Worm (Caenorhabditis elegans) whole organism, L4 larva: ENCODE results near the gene Y54G2A.28.

ENCODE experiments used
- F44E2.7 ChIP-seq: fragments of 200-800 bp; sonication (Bioruptor generic); IDR thresholded peaks from 2 replicates; pipeline ENCODE4 v2.1.2; 2022; ENCODE audit warnings: missing genetic modification characterization, missing compliant biosample characterization
- R02D3.7 ChIP-seq: fragments of 150-350 bp; sonication (generic microtip); optimal IDR thresholded peaks from 3 replicates; lab custom pipeline; 2014; ENCODE audit warnings: missing biosample characterization, missing genetic modification characterization
- T26A8.4 ChIP-seq: fragments of 200-800 bp; sonication (Bioruptor generic); IDR thresholded peaks from 2 replicates; pipeline ENCODE4 v1.3.6; 2022; ENCODE audit warnings: missing genetic modification characterization, missing compliant biosample characterization
- Y5F2A.4 ChIP-seq: fragments of 200-800 bp; sonication (Bioruptor generic); optimal IDR thresholded peaks from 2 replicates; lab custom pipeline; 2018; ENCODE audit warnings: mild to moderate bottlenecking, missing genetic modification characterization, missing compliant biosample characterization
- Y75B8A.6 ChIP-seq: fragments of 200-800 bp; sonication (Bioruptor generic); IDR thresholded peaks from 2 replicates; pipeline ENCODE4 v1.3.6; 2022; ENCODE audit warnings: missing genetic modification reagents, missing genetic modification characterization, missing compliant biosample characterization
- aha-1 ChIP-seq: fragments of 150-350 bp; peaks from one replicate; lab custom pipeline; 2014; ENCODE audit warnings: missing biosample characterization, missing genetic modification characterization
- aly-2 ChIP-seq: sonication (generic microtip); optimal IDR thresholded peaks from 2 replicates; lab custom pipeline; 2018; ENCODE audit warnings: missing biosample characterization, missing genetic modification characterization
- attf-4 ChIP-seq: sonication (generic microtip); optimal IDR thresholded peaks from 3 replicates; lab custom pipeline; 2017; ENCODE audit warnings: missing biosample characterization, missing genetic modification characterization
- ceh-28 ChIP-seq: fragments of 150-350 bp; optimal IDR thresholded peaks from 2 replicates; lab custom pipeline; 2014; ENCODE audit warnings: missing biosample characterization, missing genetic modification reagents, missing genetic modification characterization
- ceh-44 ChIP-seq: fragments of 200-800 bp; sonication (Bioruptor generic); IDR thresholded peaks from 2 replicates; pipeline ENCODE4 v1.3.6; 2022; ENCODE audit warnings: missing genetic modification reagents, missing genetic modification characterization, missing compliant biosample characterization
- ces-1 ChIP-seq: fragments of 150-350 bp; sonication (generic microtip); optimal IDR thresholded peaks from 4 replicates; lab custom pipeline; 2014; ENCODE audit warnings: missing biosample characterization, missing genetic modification reagents, missing genetic modification characterization
- ctbp-1 ChIP-seq: fragments of 200-800 bp; sonication (Bioruptor generic); IDR thresholded peaks from 2 replicates; pipeline ENCODE4 v1.3.6; 2022; ENCODE audit warnings: missing genetic modification reagents, missing genetic modification characterization, missing compliant biosample characterization
- daf-19 ChIP-seq: fragments of 200-800 bp; sonication (Bioruptor generic); conservative IDR thresholded peaks from 2 replicates; pipeline ENCODE4 v1.3.6; 2022; ENCODE audit warnings: missing genetic modification characterization, missing compliant biosample characterization
- dmd-8 ChIP-seq: fragments of 200-800 bp; sonication (Bioruptor generic); IDR thresholded peaks from 2 replicates; pipeline ENCODE4 v1.3.6; 2022; ENCODE audit warnings: missing genetic modification characterization, missing compliant biosample characterization
- dmd-9 ChIP-seq: fragments of 200-800 bp; sonication (Bioruptor generic); IDR thresholded peaks from 2 replicates; pipeline ENCODE4 v1.3.6; 2022; ENCODE audit warnings: missing genetic modification reagents, missing genetic modification characterization, missing compliant biosample characterization
- dpl-1 ChIP-seq: fragments of 150-350 bp; optimal IDR thresholded peaks from 2 replicates; lab custom pipeline; 2014; ENCODE audit warnings: missing biosample characterization, missing genetic modification reagents, missing genetic modification characterization
- duxl-1 ChIP-seq: sonication (generic microtip); optimal IDR thresholded peaks from 2 replicates; lab custom pipeline; 2016; ENCODE audit warnings: mild to moderate bottlenecking, missing genetic modification characterization, moderate library complexity, missing compliant biosample characterization; ENCODE audit not compliant: poor library complexity
- egl-27 ChIP-seq: sonication (generic microtip); optimal IDR thresholded peaks from 3 replicates; lab custom pipeline; 2017; ENCODE audit warnings: missing biosample characterization, missing genetic modification reagents, missing genetic modification characterization
- egl-43 ChIP-seq: fragments of 200-800 bp; sonication (Bioruptor generic); IDR thresholded peaks from 2 replicates; pipeline ENCODE4 v1.3.6; 2022; ENCODE audit warnings: missing genetic modification reagents, missing genetic modification characterization, missing compliant biosample characterization
- fkh-10 ChIP-seq: fragments of 150-350 bp; optimal IDR thresholded peaks from 2 replicates; lab custom pipeline; 2014; ENCODE audit warnings: missing biosample characterization, missing genetic modification reagents, missing genetic modification characterization
- fos-1 ChIP-seq: fragments of 150-350 bp; optimal IDR thresholded peaks from 2 replicates; lab custom pipeline; 2014; ENCODE audit warnings: missing biosample characterization, missing genetic modification characterization
- hlh-11 ChIP-seq: fragments of 200-800 bp; sonication (Bioruptor generic); optimal IDR thresholded peaks from 2 replicates; lab custom pipeline; 2018; ENCODE audit warnings: mild to moderate bottlenecking, missing genetic modification characterization, missing compliant biosample characterization
- jun-1 ChIP-seq: fragments of 150-350 bp; optimal IDR thresholded peaks from 2 replicates; lab custom pipeline; 2014; ENCODE audit warnings: missing biosample characterization, missing genetic modification reagents, missing genetic modification characterization
- lim-7 ChIP-seq: fragments of 200-800 bp; sonication (Bioruptor generic); IDR thresholded peaks from 2 replicates; pipeline ENCODE4 v1.3.6; 2022; ENCODE audit warnings: missing genetic modification characterization, missing compliant biosample characterization
- lin-13 ChIP-seq: fragments of 150-350 bp; optimal IDR thresholded peaks from 2 replicates; lab custom pipeline; 2014; ENCODE audit warnings: missing biosample characterization, missing genetic modification reagents, missing genetic modification characterization
- lin-15B ChIP-seq: fragments of 150-350 bp; sonication (generic microtip); optimal IDR thresholded peaks from 3 replicates; lab custom pipeline; 2014; ENCODE audit warnings: missing biosample characterization, missing genetic modification characterization
- lin-38 ChIP-seq: fragments of 200-800 bp; sonication (Bioruptor generic); IDR thresholded peaks from 2 replicates; pipeline ENCODE4 v1.3.6; 2022; ENCODE audit warnings: missing genetic modification reagents, missing genetic modification characterization, missing compliant biosample characterization
- lsy-2 ChIP-seq, 2 experiments: fragments of 150-350 bp in 1 of 2; sonication (generic microtip) in 1 of 2; optimal IDR thresholded peaks; 2 replicates each; lab custom pipeline; 2014 to 2017; ENCODE audit warnings: missing biosample characterization in 2 of 2, missing genetic modification characterization in 2 of 2
- madf-5 ChIP-seq, 2 experiments: fragments of 200-800 bp; sonication (Bioruptor generic); IDR thresholded peaks; 2 replicates each; pipeline ENCODE4 v1.3.6; 2022; ENCODE audit warnings: missing compliant biosample characterization in 2 of 2, missing genetic modification characterization in 2 of 2
- mdt-29 ChIP-seq: fragments of 200-800 bp; sonication (Bioruptor generic); IDR thresholded peaks from 2 replicates; pipeline ENCODE4 v1.3.6; 2022; ENCODE audit warnings: missing genetic modification reagents, missing genetic modification characterization, missing compliant biosample characterization
- mxl-3 ChIP-seq: fragments of 200-800 bp; sonication (Bioruptor generic); optimal IDR thresholded peaks from 2 replicates; lab custom pipeline; 2018; ENCODE audit warnings: mild to moderate bottlenecking, missing genetic modification characterization, missing compliant biosample characterization
- nhr-102 ChIP-seq: sonication (generic microtip); optimal IDR thresholded peaks from 2 replicates; lab custom pipeline; 2016; ENCODE audit warnings: mild to moderate bottlenecking, missing genetic modification characterization, moderate library complexity, missing compliant biosample characterization
- nhr-11 ChIP-seq: fragments of 150-350 bp; optimal IDR thresholded peaks from 2 replicates; lab custom pipeline; 2014; ENCODE audit warnings: missing biosample characterization, missing genetic modification characterization
- nhr-111 ChIP-seq: fragments of 200-800 bp; sonication (Bioruptor generic); optimal IDR thresholded peaks from 2 replicates; lab custom pipeline; 2018; ENCODE audit warnings: mild to moderate bottlenecking, missing genetic modification characterization, missing compliant biosample characterization
- nhr-237 ChIP-seq: sonication (generic microtip); optimal IDR thresholded peaks from 2 replicates; lab custom pipeline; 2017; ENCODE audit warnings: missing biosample characterization, missing genetic modification characterization
- nhr-41 ChIP-seq: fragments of 200-800 bp; sonication (Bioruptor generic); IDR thresholded peaks from 2 replicates; pipeline ENCODE4 v1.3.6; 2022; ENCODE audit warnings: missing genetic modification reagents, missing genetic modification characterization, missing compliant biosample characterization
- nhr-48 ChIP-seq: sonication (generic microtip); optimal IDR thresholded peaks from 2 replicates; lab custom pipeline; 2016; ENCODE audit warnings: mild to moderate bottlenecking, missing genetic modification characterization, missing compliant biosample characterization
- nhr-6 ChIP-seq: fragments of 150-350 bp; optimal IDR thresholded peaks from 2 replicates; lab custom pipeline; 2014; ENCODE audit warnings: missing biosample characterization, missing genetic modification characterization
- nhr-76 ChIP-seq: fragments of 150-350 bp; optimal IDR thresholded peaks from 2 replicates; lab custom pipeline; 2014; ENCODE audit warnings: missing biosample characterization, missing genetic modification characterization
- nhr-77 ChIP-seq: fragments of 150-350 bp; optimal IDR thresholded peaks from 2 replicates; lab custom pipeline; 2014; ENCODE audit warnings: missing biosample characterization, missing genetic modification characterization
- pha-4 ChIP-seq, 2 experiments: fragments of 150-350 bp in 1 of 2; fragments of 200-800 bp in 1 of 2; sonication (Bioruptor generic) in 1 of 2; IDR thresholded peaks in 1 of 2; optimal IDR thresholded peaks in 1 of 2; 2 replicates each; pipeline versions ENCODE4 v1.3.6 to Lab custom; 2014 to 2022; ENCODE audit warnings: missing genetic modification characterization in 2 of 2, missing genetic modification reagents in 2 of 2, missing biosample characterization in 1 of 2, missing compliant biosample characterization in 1 of 2
- php-3 ChIP-seq: fragments of 200-800 bp; sonication (Bioruptor generic); IDR thresholded peaks from 2 replicates; pipeline ENCODE4 v1.3.6; 2022; ENCODE audit warnings: missing genetic modification reagents, missing genetic modification characterization, missing compliant biosample characterization
- pqm-1 ChIP-seq: sonication (generic microtip); optimal IDR thresholded peaks from 2 replicates; lab custom pipeline; 2017; ENCODE audit warnings: missing biosample characterization, missing genetic modification characterization
- rbr-2 ChIP-seq: sonication (generic microtip); optimal IDR thresholded peaks from 2 replicates; lab custom pipeline; 2016; ENCODE audit warnings: missing genotype, missing genetic modification characterization, missing compliant biosample characterization
- sdz-12 ChIP-seq: fragments of 200-800 bp; sonication (Bioruptor generic); optimal IDR thresholded peaks from 2 replicates; lab custom pipeline; 2018; ENCODE audit warnings: mild to moderate bottlenecking, missing genetic modification characterization, missing compliant biosample characterization
- snpc-1.2 ChIP-seq: fragments of 200-800 bp; sonication (Bioruptor generic); IDR thresholded peaks from 2 replicates; pipeline ENCODE4 v1.3.6; 2022; ENCODE audit warnings: missing genetic modification reagents, missing genetic modification characterization, missing compliant biosample characterization
- spr-3 ChIP-seq: fragments of 200-800 bp; sonication (Bioruptor generic); optimal IDR thresholded peaks from 2 replicates; lab custom pipeline; 2018; ENCODE audit warnings: mild to moderate bottlenecking, missing genetic modification characterization, missing compliant biosample characterization
- tra-1 ChIP-seq: fragments of 200-800 bp; sonication (Bioruptor generic); IDR thresholded peaks from 2 replicates; pipeline ENCODE4 v1.3.6; 2022; ENCODE audit warnings: missing genetic modification reagents, missing genetic modification characterization, missing compliant biosample characterization
- unc-130 ChIP-seq: sonication (generic microtip); optimal IDR thresholded peaks from 2 replicates; lab custom pipeline; 2016; ENCODE audit warnings: missing genetic modification reagents, missing genetic modification characterization, missing compliant biosample characterization
- zfp-3 ChIP-seq: fragments of 200-800 bp; sonication (Bioruptor generic); conservative IDR thresholded peaks from 2 replicates; pipeline ENCODE4 v1.3.6; 2022; ENCODE audit warnings: missing genetic modification reagents, missing genetic modification characterization, missing compliant biosample characterization
- zip-2 ChIP-seq: fragments of 150-350 bp; optimal IDR thresholded peaks from 2 replicates; lab custom pipeline; 2014; ENCODE audit warnings: missing biosample characterization, missing genetic modification characterization

Gene Y54G2A.28

DNA sequence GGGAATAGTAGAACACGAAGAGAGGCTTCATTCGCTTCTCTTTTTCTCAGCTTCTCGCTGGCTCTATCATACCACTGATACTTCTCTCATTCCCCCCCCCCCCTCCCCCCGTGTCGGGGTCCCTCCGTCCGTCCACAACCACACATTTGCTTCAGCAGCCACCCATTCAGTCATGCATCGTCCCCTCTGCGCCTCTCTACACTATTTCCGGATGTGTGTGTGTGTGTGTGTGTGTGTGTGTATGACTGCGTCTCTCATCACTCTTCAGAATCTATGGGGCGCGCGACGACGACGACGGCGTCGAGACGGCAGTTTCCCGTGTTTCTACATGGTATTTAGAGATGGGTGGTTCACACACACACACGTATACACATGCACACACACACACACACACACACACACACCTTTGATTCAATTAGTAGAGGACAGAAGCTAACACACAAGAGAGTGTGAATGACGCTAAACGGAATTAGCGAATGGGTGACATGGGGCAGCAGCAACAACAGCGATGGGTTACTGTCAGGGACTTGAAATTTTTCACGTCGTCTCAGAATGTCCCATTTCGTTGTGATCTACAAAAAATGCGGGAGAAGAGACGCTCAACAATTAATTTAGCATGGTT is 18.8 kb downstream of the Y54G2A.28 start (continued):
- TF ChIP-seq dmd-8 (GFP tag; lab: Robert Waterston, UW) (no peak), nhr-77 (no peak), nhr-76 (tag; lab: Kevin White, UChicago) (no peak), duxl-1 (tag; lab: Kevin White, UChicago) (no peak), aha-1 (tag; lab: Kevin White, UChicago) (peak; percentile 93), egl-43 (GFP tag; lab: Robert Waterston, UW) (peak; percentile 74), Y5F2A.4 (no peak), ceh-28 (tag; lab: Kevin White, UChicago) (no peak), ces-1 (GFP tag; lab: Kevin White, UChicago) (no peak), nhr-102 (tag; lab: Kevin White, UChicago) (no peak), nhr-48 (tag; lab: Kevin White, UChicago) (no peak), zfp-3 (GFP tag; lab: Robert Waterston, UW) (no peak), unc-130 (GFP tag; lab: Kevin White, UChicago) (no peak), dmd-9 (GFP tag; lab: Robert Waterston, UW) (no peak), aly-2 (tag; lab: Kevin White, UChicago) (no peak), spr-3 (GFP tag; lab: Kevin White, UChicago) (peak; percentile 7), fkh-10 (no peak), ceh-44 (GFP tag; lab: Robert Waterston, UW) (0 out of 2 replicates have a peak, but pooled peaks have one; percentile 10), ctbp-1 (GFP tag; lab: Robert Waterston, UW) (peak; percentile 87), lim-7 (GFP tag; lab: Robert Waterston, UW) (no peak), pha-4 (GFP tag; IDR thresholded peaks at IDR 0.05; lab: Robert Waterston, UW) (peak; percentile 72; the same call in 1 of the 2 replicates), pha-4 (tag; optimal IDR thresholded peaks at IDR 0.05; lab: Kevin White, UChicago) (no peak), mdt-29 (no peak), daf-19 (GFP tag; lab: Robert Waterston, UW) (no peak), pqm-1 (tag; lab: Kevin White, UChicago) (no peak), lsy-2 (tag; optimal IDR thresholded peaks at IDR 0.05; lab: Kevin White, UChicago) (peak; percentile 39 to 65), nhr-111 (GFP tag; lab: Kevin White, UChicago) (no peak), jun-1 (tag; lab: Kevin White, UChicago) (no peak), nhr-6 (tag; lab: Kevin White, UChicago) (peak; percentile 75), snpc-1.2 (GFP tag; lab: Robert Waterston, UW) (peak; percentile 52; the same call in 1 of the 2 replicates), zip-2 (tag; lab: Kevin White, UChicago) (no peak), T26A8.4 (GFP tag; lab: Robert Waterston, UW) (peak; percentile 52; the same call in 1 of the 2 replicates), tra-1 (peak; percentile 63; the same call in 1 of the 2 replicates), Y75B8A.6 (GFP tag; lab: Robert Waterston, UW) (no peak), nhr-237 (tag; lab: Kevin White, UChicago) (no peak), R02D3.7 (tag; lab: Kevin White, UChicago) (no peak), madf-5 (GFP tag; IDR thresholded peaks at IDR 0.05; lab: Robert Waterston, UW) (no peak), sdz-12 (GFP tag; lab: Kevin White, UChicago) (no peak), php-3 (GFP tag; lab: Robert Waterston, UW) (no peak), lin-15B (tag; lab: Kevin White, UChicago) (no peak), attf-4 (no peak), fos-1 (tag; lab: Kevin White, UChicago) (no peak), egl-27 (no peak), mxl-3 (GFP tag; lab: Kevin White, UChicago) (peak; percentile 42), lin-13 (no peak), rbr-2 (tag; lab: Kevin White, UChicago) (peak; percentile 38), lin-38 (GFP tag; lab: Robert Waterston, UW) (peak; percentile 47), hlh-11 (peak; percentile 68), F44E2.7 (GFP tag; lab: Robert Waterston, UW) (no peak), nhr-11 (tag; lab: Kevin White, UChicago) (no peak), nhr-41 (GFP tag; lab: Robert Waterston, UW) (no peak), dpl-1 (GFP tag; lab: Kevin White, UChicago) (peak; percentile 14)
